Fruit fly (Drosophila melanogaster) whole organism, embryonic: ENCODE results near the gene asun.

Experiments used
- CG10147 ChIP-seq: fragments of 200-800 bp; sonication (Bioruptor generic); optimal IDR thresholded peaks from 2 replicates; lab custom pipeline; 2019; ENCODE audit warnings: missing biosample characterization, mild to moderate bottlenecking, missing genetic modification characterization, moderate library complexity
- CG10366 ChIP-seq: fragments of 200-800 bp; sonication (Bioruptor generic); IDR thresholded peaks from 2 replicates; pipeline ENCODE4 v1.3.6; 2022; ENCODE audit warnings: missing biosample characterization, missing genetic modification characterization
- CG11398 ChIP-seq: fragments of 200-800 bp; sonication (Bioruptor generic); optimal IDR thresholded peaks from 2 replicates; lab custom pipeline; 2016; ENCODE audit warnings: missing biosample characterization, missing genetic modification characterization
- CG12659 ChIP-seq: fragments of 200-800 bp; sonication (Bioruptor generic); optimal IDR thresholded peaks from 3 replicates; lab custom pipeline; 2017; ENCODE audit warnings: mild to moderate bottlenecking, missing biosample characterization, missing genetic modification reagents, missing genetic modification characterization
- CG12942 ChIP-seq: fragments of 200-800 bp; sonication (Bioruptor generic); optimal IDR thresholded peaks from 3 replicates; lab custom pipeline; 2016; ENCODE audit warnings: missing biosample characterization, missing genetic modification characterization
- CG14014 ChIP-seq: fragments of 200-800 bp; sonication (Bioruptor generic); IDR thresholded peaks from 2 replicates; pipeline ENCODE4 v1.3.6; 2022; ENCODE audit warnings: missing biosample characterization, missing genetic modification characterization
- CG14441 ChIP-seq: fragments of 200-800 bp; sonication (Bioruptor generic); IDR thresholded peaks from 2 replicates; pipeline ENCODE4 v1.3.6; 2022; ENCODE audit warnings: missing biosample characterization, missing genetic modification characterization
- CG17385 ChIP-seq: fragments of 200-800 bp; sonication (Bioruptor generic); optimal IDR thresholded peaks from 3 replicates; lab custom pipeline; 2018; ENCODE audit warnings: missing biosample characterization, mild to moderate bottlenecking, missing genetic modification characterization
- CG17568 ChIP-seq: fragments of 200-800 bp; sonication (Bioruptor generic); optimal IDR thresholded peaks from 2 replicates; lab custom pipeline; 2018; ENCODE audit warnings: missing biosample characterization, mild to moderate bottlenecking, missing genetic modification characterization, moderate library complexity
- CG1792 ChIP-seq: fragments of 200-800 bp; sonication (Bioruptor generic); optimal IDR thresholded peaks from 2 replicates; lab custom pipeline; 2016; ENCODE audit warnings: missing biosample characterization, missing genetic modification characterization
- CG18262 ChIP-seq: fragments of 200-800 bp; optimal IDR thresholded peaks from 3 replicates; lab custom pipeline; 2019; ENCODE audit warnings: missing biosample characterization, mild to moderate bottlenecking, missing genetic modification characterization, moderate library complexity
- CG2678 ChIP-seq: fragments of 200-800 bp; sonication (Bioruptor generic); optimal IDR thresholded peaks from 3 replicates; lab custom pipeline; 2019; ENCODE audit warnings: missing biosample characterization, mild to moderate bottlenecking, missing genetic modification characterization, moderate library complexity
- CG33557 ChIP-seq: fragments of 200-800 bp; sonication (Bioruptor generic); optimal IDR thresholded peaks from 2 replicates; lab custom pipeline; 2019; ENCODE audit warnings: missing biosample characterization, mild to moderate bottlenecking, missing genetic modification characterization, moderate library complexity
- CG3407 ChIP-seq: fragments of 200-800 bp; sonication (Bioruptor generic); optimal IDR thresholded peaks from 2 replicates; lab custom pipeline; 2018; ENCODE audit warnings: missing biosample characterization, mild to moderate bottlenecking, missing genetic modification characterization
- CG4404 ChIP-seq: fragments of 200-800 bp; sonication (Bioruptor generic); IDR thresholded peaks from 2 replicates; pipeline ENCODE4 v1.3.6; 2022; ENCODE audit warnings: missing biosample characterization, missing genetic modification characterization
- CG4854 ChIP-seq: fragments of 200-800 bp; sonication (Bioruptor generic); optimal IDR thresholded peaks from 2 replicates; lab custom pipeline; 2016; ENCODE audit warnings: missing biosample characterization, missing genetic modification characterization, inconsistent platforms
- CG8290 ChIP-seq, 3 experiments: fragments of 200-800 bp; sonication (Bioruptor generic); optimal IDR thresholded peaks; 2 replicates each; lab custom pipeline; 2016 to 2019; ENCODE audit warnings: missing biosample characterization in 3 of 3, missing genetic modification characterization in 3 of 3, mild to moderate bottlenecking in 2 of 3, moderate library complexity in 1 of 3
- Camta ChIP-seq: fragments of 200-800 bp; sonication (Bioruptor generic); optimal IDR thresholded peaks from 2 replicates; lab custom pipeline; 2016; ENCODE audit warnings: missing biosample characterization, missing genetic modification characterization
- Doc2 ChIP-seq: fragments of 200-800 bp; sonication (Bioruptor generic); IDR thresholded peaks from 2 replicates; pipeline ENCODE4 v1.3.6; 2022; ENCODE audit warnings: missing biosample characterization, missing genetic modification characterization
- Ets65A ChIP-seq: fragments of 200-800 bp; sonication (Bioruptor generic); peaks from one replicate; lab custom pipeline; 2016; ENCODE audit warnings: missing biosample characterization, missing genetic modification characterization
- HLH3B ChIP-seq: fragments of 200-800 bp; sonication (Bioruptor generic); IDR thresholded peaks from 2 replicates; pipeline ENCODE4 v1.3.6; 2022; ENCODE audit warnings: missing biosample characterization, missing genetic modification characterization
- Hr3 ChIP-seq: fragments of 200-800 bp; sonication (Bioruptor generic); optimal IDR thresholded peaks from 3 replicates; lab custom pipeline; 2016; ENCODE audit warnings: missing biosample characterization, missing genetic modification characterization
- Hr51 ChIP-seq, 2 experiments: fragments of 200-800 bp; sonication (Bioruptor generic); optimal IDR thresholded peaks; 2 replicates in 1 of 2; 3 replicates in 1 of 2; lab custom pipeline; 2016 to 2018; ENCODE audit warnings: missing biosample characterization in 2 of 2, missing genetic modification characterization in 2 of 2, mild to moderate bottlenecking in 1 of 2, moderate library complexity in 1 of 2
- Hsf ChIP-seq: fragments of 200-800 bp; sonication (Bioruptor generic); optimal IDR thresholded peaks from 3 replicates; lab custom pipeline; 2016; ENCODE audit warnings: missing biosample characterization, missing genetic modification characterization
- Nf-YA ChIP-seq: fragments of 200-800 bp; sonication (Bioruptor generic); IDR thresholded peaks from 2 replicates; pipeline ENCODE4 v1.3.6; 2022; ENCODE audit warnings: missing biosample characterization, missing genetic modification characterization
- Oli ChIP-seq: fragments of 200-800 bp; sonication (Bioruptor generic); optimal IDR thresholded peaks from 2 replicates; lab custom pipeline; 2018; ENCODE audit warnings: missing biosample characterization, mild to moderate bottlenecking, missing genetic modification characterization, moderate library complexity
- Sox100B ChIP-seq: fragments of 200-800 bp; sonication (Bioruptor generic); optimal IDR thresholded peaks from 3 replicates; lab custom pipeline; 2018; ENCODE audit warnings: missing biosample characterization, mild to moderate bottlenecking, missing genetic modification characterization
- al ChIP-seq: fragments of 200-800 bp; sonication (Bioruptor generic); IDR thresholded peaks from 2 replicates; pipeline ENCODE4 v1.3.6; 2022; ENCODE audit warnings: missing biosample characterization, missing genetic modification characterization
- bcd ChIP-seq: fragments of 200-800 bp; sonication (Bioruptor generic); optimal IDR thresholded peaks from 2 replicates; lab custom pipeline; 2017; ENCODE audit warnings: missing biosample characterization, mild to moderate bottlenecking, missing genetic modification characterization
- caup ChIP-seq: fragments of 200-800 bp; sonication (Bioruptor generic); optimal IDR thresholded peaks from 3 replicates; lab custom pipeline; 2017; ENCODE audit warnings: missing biosample characterization, mild to moderate bottlenecking, missing genetic modification characterization, moderate library complexity; ENCODE audit not compliant: severe bottlenecking
- cwo ChIP-seq: fragments of 200-800 bp; sonication (Bioruptor generic); optimal IDR thresholded peaks from 3 replicates; lab custom pipeline; 2017; ENCODE audit warnings: missing biosample characterization, missing genetic modification characterization, mild to moderate bottlenecking, moderate library complexity, missing genetic modification reagents
- dmrt99B ChIP-seq: fragments of 200-800 bp; sonication (Bioruptor generic); optimal IDR thresholded peaks from 2 replicates; lab custom pipeline; 2018; ENCODE audit warnings: missing biosample characterization, mild to moderate bottlenecking, missing genetic modification characterization, moderate library complexity
- fd102C ChIP-seq: fragments of 200-800 bp; sonication (Bioruptor generic); optimal IDR thresholded peaks from 2 replicates; lab custom pipeline; 2018; ENCODE audit warnings: missing biosample characterization, mild to moderate bottlenecking, missing genetic modification characterization, moderate library complexity
- grau ChIP-seq: fragments of 200-800 bp; optimal IDR thresholded peaks from 3 replicates; lab custom pipeline; 2019; ENCODE audit warnings: missing biosample characterization, mild to moderate bottlenecking, missing genetic modification characterization, moderate library complexity
- hth ChIP-seq: fragments of >200 bp; optimal IDR thresholded peaks from 2 replicates; lab custom pipeline; 2017; ENCODE audit warnings: inconsistent platforms
- lab ChIP-seq: fragments of 200-800 bp; sonication (Bioruptor generic); optimal IDR thresholded peaks from 3 replicates; lab custom pipeline; 2017; ENCODE audit warnings: missing biosample characterization, missing genetic modification characterization, mild to moderate bottlenecking, moderate library complexity, missing genetic modification reagents
- lov ChIP-seq, 2 experiments: fragments of 200-800 bp in 1 of 2; fragments of >200 bp in 1 of 2; sonication (Bioruptor generic) in 1 of 2; IDR thresholded peaks in 1 of 2; optimal IDR thresholded peaks in 1 of 2; 2 replicates in 1 of 2; 3 replicates in 1 of 2; pipeline versions ENCODE4 v1.3.6 to Lab custom; 2017 to 2022; ENCODE audit warnings: missing biosample characterization in 1 of 2, missing genetic modification characterization in 1 of 2
- luna ChIP-seq: fragments of 200-800 bp; sonication (Bioruptor generic); optimal IDR thresholded peaks from 2 replicates; lab custom pipeline; 2016; ENCODE audit warnings: missing biosample characterization, missing genetic modification characterization
- mam ChIP-seq: fragments of 200-800 bp; sonication (Bioruptor generic); optimal IDR thresholded peaks from 3 replicates; lab custom pipeline; 2016; ENCODE audit warnings: missing biosample characterization, missing genetic modification characterization
- nmo ChIP-seq: fragments of 200-800 bp; sonication (Bioruptor generic); optimal IDR thresholded peaks from 2 replicates; lab custom pipeline; 2018; ENCODE audit warnings: missing biosample characterization, mild to moderate bottlenecking, missing genetic modification characterization, moderate library complexity
- nom ChIP-seq: fragments of 200-800 bp; sonication (Bioruptor generic); optimal IDR thresholded peaks from 2 replicates; lab custom pipeline; 2017; ENCODE audit warnings: missing biosample characterization, missing genetic modification characterization, mild to moderate bottlenecking, moderate library complexity, missing genetic modification reagents
- odd ChIP-seq: fragments of 200-800 bp; sonication (Bioruptor generic); optimal IDR thresholded peaks from 2 replicates; lab custom pipeline; 2017; ENCODE audit warnings: missing biosample characterization, mild to moderate bottlenecking, missing genetic modification characterization
- pan ChIP-seq, 4 experiments: fragments of >200 bp in 3 of 4; fragments of 200-800 bp in 1 of 4; sonication (Bioruptor generic) in 1 of 4; optimal IDR thresholded peaks in 3 of 4; IDR thresholded peaks in 1 of 4; 2 replicates each; pipeline versions ENCODE4 v1.3.6 to Lab custom; 2017 to 2022; ENCODE audit warnings: missing biosample characterization in 2 of 4, missing genetic modification characterization in 2 of 4, mixed read lengths in 1 of 4
- pros ChIP-seq: fragments of 200-800 bp; sonication (Bioruptor generic); optimal IDR thresholded peaks from 3 replicates; lab custom pipeline; 2019; ENCODE audit warnings: missing biosample characterization, mild to moderate bottlenecking, missing genetic modification characterization, moderate library complexity
- seq ChIP-seq: fragments of 200-800 bp; sonication (Bioruptor generic); IDR thresholded peaks from 2 replicates; pipeline ENCODE4 v1.3.6; 2022; ENCODE audit warnings: missing biosample characterization, missing genetic modification characterization
- slbo ChIP-seq: fragments of 200-800 bp; sonication (Bioruptor generic); IDR thresholded peaks from 2 replicates; pipeline ENCODE4 v1.3.6; 2022; ENCODE audit warnings: missing biosample characterization, missing genetic modification characterization
- ssp ChIP-seq: fragments of 200-800 bp; sonication (Bioruptor generic); IDR thresholded peaks from 2 replicates; pipeline ENCODE4 v1.3.6; 2022; ENCODE audit warnings: missing biosample characterization, missing genetic modification characterization

The asun gene

DNA sequence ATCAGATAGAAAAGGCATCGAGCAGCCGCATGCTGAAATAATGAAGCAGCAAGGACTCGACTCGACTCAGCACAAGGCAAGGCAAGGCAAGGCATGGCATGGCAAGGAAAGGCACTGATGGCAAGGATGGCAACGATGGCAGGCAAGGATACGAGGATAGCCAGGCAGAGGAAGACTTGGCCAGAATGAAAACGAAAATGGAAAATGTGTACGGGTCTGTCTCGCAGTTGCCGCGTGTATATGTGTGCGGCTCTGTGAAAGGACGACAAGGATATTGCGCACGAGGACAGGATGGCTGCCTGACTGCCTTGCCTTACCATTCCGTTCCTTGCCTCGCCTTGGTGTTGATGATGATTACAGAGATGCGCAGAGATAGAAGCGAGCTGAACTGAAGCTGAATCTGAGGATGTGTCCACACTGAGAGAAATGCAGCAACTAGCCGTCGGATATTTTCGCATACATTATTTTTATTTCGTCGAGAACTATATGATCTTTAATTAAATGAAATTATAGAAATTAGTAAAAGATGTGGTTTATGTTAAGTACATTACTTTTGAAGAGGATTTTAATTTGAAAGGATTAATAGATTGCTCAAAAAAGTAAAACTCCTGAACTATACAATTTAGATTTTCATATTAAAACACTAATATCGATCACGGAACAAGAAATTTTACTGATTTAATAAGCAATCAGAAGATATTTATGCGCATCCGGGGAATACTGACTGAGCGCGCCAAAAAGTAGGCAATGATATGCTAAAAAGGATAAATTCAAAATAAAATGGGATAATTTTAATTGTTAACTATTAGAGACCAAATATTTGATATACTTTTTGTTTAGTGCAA lies 49.4 kb upstream of the asun start (continued):
- peak; percentile 76 for TF ChIP-seq Ets65A (GFP tag; lab: Kevin White, UChicago)
- peak; percentile 18 for TF ChIP-seq CG17568 (GFP tag; lab: Kevin White, UChicago)
- TF ChIP-seq fd102C (GFP tag; lab: Kevin White, UChicago): no peak
- TF ChIP-seq CG12659 (GFP tag; lab: Kevin White, UChicago): peak; percentile 11
- TF ChIP-seq seq (GFP tag; lab: Robert Waterston, UW): no peak
- TF ChIP-seq Doc2 (GFP tag; lab: Robert Waterston, UW): no peak
- TF ChIP-seq CG10366 (GFP tag; lab: Robert Waterston, UW): no peak
- TF ChIP-seq dmrt99B (tag; lab: Kevin White, UChicago): peak; percentile 50
- no peak for TF ChIP-seq CG3407 (GFP tag; lab: Kevin White, UChicago)
- TF ChIP-seq nmo (GFP tag; lab: Kevin White, UChicago): peak; percentile 42
- TF ChIP-seq lov (optimal IDR thresholded peaks at IDR 0.05; lab: Kevin White, UChicago): no peak
- TF ChIP-seq lov (GFP tag; IDR thresholded peaks at IDR 0.05; lab: Robert Waterston, UW): no peak
- no peak for TF ChIP-seq CG8290 (GFP tag; optimal IDR thresholded peaks at IDR 0.05; lab: Kevin White, UChicago)
- no peak for TF ChIP-seq CG8290 (tag; optimal IDR thresholded peaks at IDR 0.05; lab: Kevin White, UChicago)
- peak; percentile 34 for TF ChIP-seq Hr3 (GFP tag; lab: Kevin White, UChicago)
- TF ChIP-seq luna: no peak
- no peak for TF ChIP-seq CG11398 (GFP tag; lab: Kevin White, UChicago)
- no peak for TF ChIP-seq caup (GFP tag; lab: Kevin White, UChicago)
- peak; percentile 31 for TF ChIP-seq slbo (GFP tag; lab: Robert Waterston, UW)
- peak; percentile 10 for TF ChIP-seq Camta
- TF ChIP-seq CG1792 (GFP tag; lab: Kevin White, UChicago): no peak
- TF ChIP-seq CG12942 (GFP tag; lab: Kevin White, UChicago): no peak
- peak; percentile 59 for TF ChIP-seq grau (tag; lab: Kevin White, UChicago)
- peak; percentile 49 for TF ChIP-seq CG18262 (tag; lab: Kevin White, UChicago)
- no peak for TF ChIP-seq CG33557 (GFP tag; lab: Kevin White, UChicago)
- no peak for TF ChIP-seq pan (optimal IDR thresholded peaks at IDR 0.05; lab: Kevin White, UChicago)
- TF ChIP-seq pan (GFP tag; optimal IDR thresholded peaks at IDR 0.05 in 1 of 2, IDR thresholded peaks at IDR 0.05 in 1 of 2): no peak
- TF ChIP-seq HLH3B (GFP tag; lab: Robert Waterston, UW): no peak
- peak; percentile 16 for TF ChIP-seq CG10147 (GFP tag; lab: Kevin White, UChicago)
- peak; percentile 42 for TF ChIP-seq Hsf (GFP tag; lab: Kevin White, UChicago)
- TF ChIP-seq hth (lab: Kevin White, UChicago): no peak
- TF ChIP-seq lab (GFP tag; lab: Kevin White, UChicago): peak; percentile 37
- no peak for TF ChIP-seq CG4854 (GFP tag; lab: Kevin White, UChicago)
- TF ChIP-seq cwo (GFP tag; lab: Kevin White, UChicago): peak; percentile 22
- peak; percentile 59 for TF ChIP-seq Oli
- no peak for TF ChIP-seq CG14441 (GFP tag; lab: Robert Waterston, UW)
- TF ChIP-seq Hr51 (GFP tag; optimal IDR thresholded peaks at IDR 0.05; lab: Kevin White, UChicago): peak in 1 of 2 experiments; percentile 53
- no peak for TF ChIP-seq ssp (GFP tag; lab: Robert Waterston, UW)
- peak; percentile 29 for TF ChIP-seq CG17385 (GFP tag; lab: Kevin White, UChicago)
- peak; percentile 42 for TF ChIP-seq bcd
- no peak for TF ChIP-seq pros (GFP tag; lab: Kevin White, UChicago)
- TF ChIP-seq CG4404 (GFP tag; lab: Robert Waterston, UW): no peak
- TF ChIP-seq Nf-YA: peak; percentile 16; the same call in 1 of the 2 replicates
- no peak for TF ChIP-seq nom
- TF ChIP-seq odd: peak; percentile 32
- TF ChIP-seq mam (GFP tag; lab: Kevin White, UChicago): peak; percentile 4
- peak; percentile 72 for TF ChIP-seq CG2678 (tag; lab: Kevin White, UChicago)
- TF ChIP-seq CG14014 (GFP tag; lab: Robert Waterston, UW): peak; percentile 10; the same call in 1 of the 2 replicates
- no peak for TF ChIP-seq al (GFP tag; lab: Robert Waterston, UW)
- TF ChIP-seq Sox100B (GFP tag; lab: Kevin White, UChicago): peak; percentile 61
